Fruit fly (Drosophila melanogaster): Measurements from ENCODE around the gene CG18581.

dm6 chr3L:15042470-15042869, 7.5 kb downstream of the CG18581 start, which contains the start of gene Rpn12R:
- TF ChIP-seq CG34367 (tag; optimal IDR thresholded peaks at IDR 0.05) = no peak
- TF ChIP-seq gl (tag; optimal IDR thresholded peaks at IDR 0.05) = no peak
- no peak for TF ChIP-seq CG8159 (tag; optimal IDR thresholded peaks at IDR 0.05)
- no peak for TF ChIP-seq CG8301 (tag; optimal IDR thresholded peaks at IDR 0.05)
- no peak for TF ChIP-seq fd96Ca (GFP tag; IDR thresholded peaks at IDR 0.05)
- TF ChIP-seq CG15710 (tag; optimal IDR thresholded peaks at IDR 0.05) = no peak
